Fruit fly (Drosophila melanogaster): ENCODE data around the gene CG7785.

The CG7785 gene

DNA sequence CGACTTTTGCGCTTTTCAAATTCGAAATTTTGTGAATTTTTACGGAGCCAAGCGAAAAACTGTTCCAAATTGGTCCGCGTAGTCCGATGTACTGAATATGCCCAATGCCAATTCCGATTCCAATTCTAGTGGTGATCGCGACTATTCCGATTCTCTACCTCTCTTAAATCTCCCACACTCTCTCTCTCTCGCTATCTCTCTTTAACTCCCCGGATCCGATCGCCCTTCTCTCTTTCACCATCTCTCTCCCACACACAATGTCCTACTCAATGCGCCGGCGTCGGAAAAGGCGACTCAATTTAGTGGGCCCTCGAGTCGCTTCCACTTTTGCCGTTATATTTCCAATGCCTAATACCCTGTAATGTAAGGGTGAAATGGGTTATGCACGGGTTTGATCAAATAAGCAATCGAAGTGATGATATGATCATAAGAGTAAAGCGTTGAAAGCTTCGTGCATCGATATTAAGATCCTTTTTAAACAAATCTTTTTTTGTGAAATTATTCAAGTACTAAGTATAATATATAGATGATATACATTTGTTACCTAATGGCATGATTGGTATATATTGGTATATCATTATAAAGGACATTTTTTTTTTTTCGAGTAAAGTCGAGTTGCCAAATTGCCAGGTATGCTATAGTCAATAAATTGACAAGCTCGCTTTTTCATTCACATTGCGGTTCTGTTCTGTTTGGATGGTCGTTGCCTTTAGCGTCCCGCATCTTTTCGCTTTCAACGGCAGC is 28.0 kb downstream of the CG7785 start:
- peak; percentile 66 for TF ChIP-seq CG15710 (tag; optimal IDR thresholded peaks at IDR 0.05)
- TF ChIP-seq CG32121 (GFP tag; IDR thresholded peaks at IDR 0.05) = no peak
- TF ChIP-seq D1 (tag; optimal IDR thresholded peaks at IDR 0.05) = peak; percentile 25
- no peak for TF ChIP-seq CG13204 (GFP tag; optimal IDR thresholded peaks at IDR 0.05)
- TF ChIP-seq gl (tag; optimal IDR thresholded peaks at IDR 0.05) = peak; percentile 31
- peak; percentile 24 for TF ChIP-seq Snoo (tag; optimal IDR thresholded peaks at IDR 0.05)
- TF ChIP-seq Pif1B (GFP tag; optimal IDR thresholded peaks at IDR 0.05) = peak; percentile 51
- no peak for TF ChIP-seq rn (GFP tag; IDR thresholded peaks at IDR 0.05)
- peak; percentile 82 for TF ChIP-seq CG9948 (tag; optimal IDR thresholded peaks at IDR 0.05)
- no peak for TF ChIP-seq fd96Ca (GFP tag; IDR thresholded peaks at IDR 0.05)
- peak; percentile 56 for TF ChIP-seq Pif1A (GFP tag; optimal IDR thresholded peaks at IDR 0.05)
- no peak for TF ChIP-seq CG10348 (GFP tag; IDR thresholded peaks at IDR 0.05)
- TF ChIP-seq CG8301 (tag; optimal IDR thresholded peaks at IDR 0.05) = peak; percentile 73
- no peak; the same call in 1 of the 2 replicates for TF ChIP-seq Ets98B (GFP tag; IDR thresholded peaks at IDR 0.05)
- no peak for TF ChIP-seq EcR (GFP tag; optimal IDR thresholded peaks at IDR 0.05)
- TF ChIP-seq CG8159 (tag; optimal IDR thresholded peaks at IDR 0.05) = peak; percentile 83
- peak; percentile 51 for TF ChIP-seq CG34367 (tag; optimal IDR thresholded peaks at IDR 0.05)
- TF ChIP-seq CG12605 (GFP tag; IDR thresholded peaks at IDR 0.05) = no peak
- no peak for TF ChIP-seq CG4496 (GFP tag; IDR thresholded peaks at IDR 0.05)
- TF ChIP-seq CG17806 (tag; optimal IDR thresholded peaks at IDR 0.05) = peak; percentile 68
- peak; percentile 80 for TF ChIP-seq CG14655 (GFP tag; optimal IDR thresholded peaks at IDR 0.05)

DNA sequence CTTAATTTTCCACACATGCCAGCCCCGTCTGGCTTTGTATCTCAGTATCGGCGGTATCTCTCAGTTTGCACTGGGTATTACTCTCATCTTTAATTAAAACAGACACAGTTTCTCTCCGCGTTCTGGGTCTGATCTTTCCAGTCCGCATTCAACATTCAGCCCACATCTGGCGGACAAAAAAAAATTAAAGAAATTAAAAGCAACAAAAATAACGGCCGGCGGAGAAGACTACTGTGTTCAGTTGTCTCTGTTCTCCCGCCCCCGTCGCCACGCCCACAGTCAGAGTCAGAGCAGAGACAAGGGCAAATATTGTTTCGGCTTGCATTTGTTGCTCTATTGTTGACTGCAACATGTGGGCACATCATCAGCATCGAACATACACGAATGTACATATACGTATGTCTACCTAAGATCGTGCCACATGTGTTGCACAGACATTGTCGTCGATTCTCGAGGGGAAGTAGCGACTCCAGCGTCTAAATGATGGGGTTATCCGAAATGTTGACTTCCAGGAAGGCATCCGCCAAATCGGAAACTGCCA is 28.7 kb downstream of the CG7785 start:
- TF ChIP-seq CG13204 (GFP tag; optimal IDR thresholded peaks at IDR 0.05) = no peak
- TF ChIP-seq EcR (GFP tag; optimal IDR thresholded peaks at IDR 0.05) = no peak
- no peak for TF ChIP-seq Pif1A (GFP tag; optimal IDR thresholded peaks at IDR 0.05)
- TF ChIP-seq Snoo (tag; optimal IDR thresholded peaks at IDR 0.05) = no peak
- TF ChIP-seq rn (GFP tag; IDR thresholded peaks at IDR 0.05) = no peak
- no peak for TF ChIP-seq CG12605 (GFP tag; IDR thresholded peaks at IDR 0.05)
- no peak for TF ChIP-seq CG8159 (tag; optimal IDR thresholded peaks at IDR 0.05)
- no peak for TF ChIP-seq CG17806 (tag; optimal IDR thresholded peaks at IDR 0.05)
- no peak for TF ChIP-seq Pif1B (GFP tag; optimal IDR thresholded peaks at IDR 0.05)
- no peak for TF ChIP-seq CG34367 (tag; optimal IDR thresholded peaks at IDR 0.05)
- no peak for TF ChIP-seq gl (tag; optimal IDR thresholded peaks at IDR 0.05)
- TF ChIP-seq CG32121 (GFP tag; IDR thresholded peaks at IDR 0.05) = no peak
- no peak for TF ChIP-seq CG9948 (tag; optimal IDR thresholded peaks at IDR 0.05)
- no peak for TF ChIP-seq fd96Ca (GFP tag; IDR thresholded peaks at IDR 0.05)

DNA sequence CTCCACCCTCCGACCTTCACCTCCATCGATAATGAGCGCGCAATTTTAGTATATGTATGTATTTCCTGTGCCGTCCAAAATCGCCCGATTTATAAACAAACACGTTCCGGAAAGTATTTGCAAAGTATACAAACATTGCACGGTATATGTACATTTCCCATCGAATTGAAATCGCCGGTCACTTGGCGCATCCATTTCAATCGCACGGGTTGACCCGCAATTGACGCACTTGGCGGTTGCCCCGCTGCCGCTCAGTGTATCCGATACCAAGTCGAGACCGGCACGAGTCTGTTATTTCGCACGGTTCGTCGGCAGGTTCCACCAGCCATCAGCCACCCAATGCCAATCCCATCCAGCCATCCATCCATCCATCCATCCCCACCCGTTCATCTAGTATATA is 29.2 kb downstream of the CG7785 start:
- TF ChIP-seq CG12605 (GFP tag; IDR thresholded peaks at IDR 0.05) = no peak
- peak; percentile 63 for TF ChIP-seq CG4496 (GFP tag; IDR thresholded peaks at IDR 0.05)

DNA sequence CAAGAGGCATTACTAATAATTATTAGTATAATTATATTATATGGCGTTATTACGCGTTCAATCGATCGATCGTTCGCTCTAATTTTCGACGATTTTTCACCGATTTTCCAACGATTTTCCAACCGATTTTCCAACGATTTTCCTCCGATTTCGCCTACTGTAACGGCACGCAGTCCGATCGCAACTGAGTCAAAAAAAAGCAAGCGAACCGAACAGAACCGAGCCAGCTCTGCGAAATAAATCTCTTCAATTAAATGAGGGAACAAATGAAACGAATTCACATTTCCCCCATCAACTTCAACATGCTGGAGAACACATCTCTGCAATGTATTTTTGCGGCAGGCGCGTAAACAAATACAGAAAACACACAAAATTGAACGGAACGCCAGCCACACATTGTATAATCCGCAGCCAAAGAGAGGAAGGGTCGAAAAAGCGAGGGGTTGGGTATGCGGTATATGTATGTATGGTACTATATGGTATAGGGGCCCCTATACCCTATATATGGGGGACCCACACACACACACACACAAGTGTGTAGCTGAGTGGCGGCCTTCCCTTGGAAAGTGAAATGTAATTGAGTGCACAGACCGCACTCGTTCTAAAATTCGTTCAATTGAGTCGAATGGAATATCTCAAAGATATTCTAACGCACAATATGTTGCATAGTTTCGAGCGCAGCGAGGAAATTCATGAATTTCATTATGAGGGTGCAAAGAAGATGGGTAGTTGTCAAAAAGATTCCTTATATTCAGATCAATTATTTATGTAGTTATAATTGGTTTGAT is 31.6 kb downstream of the CG7785 start, which contains the start of gene htl:
Gene htl, minus strand, starts transcription at position 186 of the 788 bp plus-strand sequence.
- TF ChIP-seq CG9948 (tag; optimal IDR thresholded peaks at IDR 0.05) (no peak), gl (tag; optimal IDR thresholded peaks at IDR 0.05) (no peak), CG32121 (GFP tag; IDR thresholded peaks at IDR 0.05) (no peak; the same call in 1 of the 2 replicates), CG17806 (tag; optimal IDR thresholded peaks at IDR 0.05) (no peak), CG12605 (GFP tag; IDR thresholded peaks at IDR 0.05) (no peak), EcR (GFP tag; optimal IDR thresholded peaks at IDR 0.05) (peak; percentile 5)

DNA sequence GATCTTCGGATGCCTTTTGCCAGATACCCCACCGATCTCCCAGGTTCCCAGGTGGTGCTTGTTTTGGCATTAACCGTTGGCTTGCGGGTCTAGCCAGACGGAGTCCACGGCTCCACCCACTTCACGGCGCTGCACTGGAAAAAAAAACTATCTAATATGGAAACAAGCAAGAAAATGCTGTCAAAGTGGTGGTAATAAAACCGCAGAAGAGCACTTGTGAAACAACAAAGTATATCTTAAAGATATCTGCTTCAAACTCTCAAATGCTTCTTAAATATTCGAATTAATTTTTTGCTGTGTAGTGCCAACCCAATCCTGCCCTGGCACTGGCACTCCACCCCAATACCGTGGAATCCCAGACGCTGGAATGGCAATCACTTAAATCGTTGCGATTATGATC is 37.0 kb downstream of the CG7785 start:
- no peak for TF ChIP-seq CG34367 (tag; optimal IDR thresholded peaks at IDR 0.05)
- TF ChIP-seq CG8301 (tag; optimal IDR thresholded peaks at IDR 0.05) = peak; percentile 11
- TF ChIP-seq fd96Ca (GFP tag; IDR thresholded peaks at IDR 0.05) = 0 out of 3 replicates have a peak, but pooled peaks have one; percentile 43
- TF ChIP-seq CG14655 (GFP tag; optimal IDR thresholded peaks at IDR 0.05) = peak; percentile 44
- 0 out of 2 replicates have a peak, but pooled peaks have one; percentile 9 for TF ChIP-seq CG32121 (GFP tag; IDR thresholded peaks at IDR 0.05)

DNA sequence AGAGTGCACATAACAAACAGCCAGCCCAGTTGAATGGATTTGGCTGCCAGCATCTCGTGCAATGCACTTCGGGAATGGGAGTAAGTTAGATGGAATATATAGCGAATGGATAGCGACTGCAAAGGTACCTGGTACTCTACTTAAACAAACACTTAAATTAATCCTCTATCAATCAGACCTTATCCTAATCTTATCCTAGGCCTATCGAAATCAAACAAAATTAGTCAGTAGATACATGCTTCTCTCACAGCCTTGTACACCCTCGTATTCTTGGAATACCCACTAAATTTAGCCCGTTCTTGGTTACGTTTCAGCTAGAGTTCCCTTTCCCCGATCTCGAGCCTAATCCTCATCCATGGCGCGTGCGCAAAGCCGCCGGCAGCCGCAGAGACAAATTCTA is 39.2 kb downstream of the CG7785 start:
- TF ChIP-seq CG14655 (GFP tag; optimal IDR thresholded peaks at IDR 0.05) (peak; percentile 60), CG4496 (GFP tag; IDR thresholded peaks at IDR 0.05) (no peak), CG9948 (tag; optimal IDR thresholded peaks at IDR 0.05) (no peak), Ets98B (GFP tag; IDR thresholded peaks at IDR 0.05) (peak; percentile 15; the same call in 1 of the 2 replicates), gl (tag; optimal IDR thresholded peaks at IDR 0.05) (no peak), CG32121 (GFP tag; IDR thresholded peaks at IDR 0.05) (no peak), CG8301 (tag; optimal IDR thresholded peaks at IDR 0.05) (peak; percentile 17)
